Worm (Caenorhabditis elegans): ENCODE data around the gene K09F6.15.

DNA sequence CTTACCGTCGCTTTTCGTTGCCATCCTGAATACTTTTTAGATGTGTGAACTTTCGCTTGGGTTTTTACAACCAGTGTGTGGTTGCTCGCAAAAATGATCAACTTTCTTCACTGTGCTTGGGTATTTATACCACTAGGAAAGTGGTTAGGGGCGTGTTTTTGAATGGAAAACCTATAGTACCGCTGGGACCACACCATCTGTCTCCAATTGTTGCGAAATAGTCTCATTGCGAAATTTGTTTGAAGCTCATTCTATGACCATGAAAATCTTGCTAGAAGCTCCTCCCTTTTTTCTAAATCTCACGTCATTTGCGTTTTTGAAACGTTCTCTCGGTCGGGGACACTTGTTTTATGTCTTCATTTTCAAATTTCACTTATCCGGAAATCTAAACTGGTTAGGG, 11.5 kb upstream of the K09F6.15 start, which contains the start of the genes K09F6.10 and K09F6.13:
- TF ChIP-seq nhr-12 (tag; optimal IDR thresholded peaks at IDR 0.05) (no peak), nhr-237 (tag; optimal IDR thresholded peaks at IDR 0.05) (no peak), pha-4 (tag; optimal IDR thresholded peaks at IDR 0.05) (no peak), ztf-11 (tag; optimal IDR thresholded peaks at IDR 0.05) (no peak), blmp-1 (tag; optimal IDR thresholded peaks at IDR 0.05) (no peak), bed-3 (GFP tag; optimal IDR thresholded peaks at IDR 0.05) (no peak), elt-1 (tag; optimal IDR thresholded peaks at IDR 0.05; ENCODE audit: borderline replicate concordance, insufficient read depth) (no peak), nhr-76 (tag; optimal IDR thresholded peaks at IDR 0.05) (no peak), ces-1 (GFP tag; optimal IDR thresholded peaks at IDR 0.05) (no peak)
